Fruit fly (Drosophila melanogaster) whole organism, wandering third instar larva: ENCODE data around the gene rdx.

Experiments used
- CG32264 ChIP-seq: fragments of 200-800 bp; sonication (Bioruptor generic); optimal IDR thresholded peaks from 2 replicates; lab custom pipeline; 2016; ENCODE audit warnings: missing biosample characterization, missing genetic modification characterization
- Dfd ChIP-seq: fragments of >200 bp; optimal IDR thresholded peaks from 2 replicates; lab custom pipeline; 2017; ENCODE audit warnings: missing biosample characterization, missing genetic modification characterization
- GATAd ChIP-seq: sonication (Bioruptor generic); optimal IDR thresholded peaks from 2 replicates; lab custom pipeline; 2016; ENCODE audit warnings: missing biosample characterization, missing genetic modification characterization
- Hr83 ChIP-seq: fragments of 200-300 bp; sonication (Bioruptor generic); optimal IDR thresholded peaks from 2 replicates; lab custom pipeline; 2016; ENCODE audit warnings: missing biosample characterization, mild to moderate bottlenecking, missing genetic modification characterization, moderate library complexity; ENCODE audit not compliant: poor library complexity, severe bottlenecking
- Jra ChIP-seq: sonication (Bioruptor generic); optimal IDR thresholded peaks from 2 replicates; lab custom pipeline; 2016; ENCODE audit warnings: missing biosample characterization, missing genetic modification characterization
- Myc ChIP-seq: fragments of >200 bp; optimal IDR thresholded peaks from 2 replicates; lab custom pipeline; 2017
- N ChIP-seq: fragments of >200 bp; optimal IDR thresholded peaks from 2 replicates; lab custom pipeline; 2018; ENCODE audit warnings: missing biosample characterization, missing external identifiers, missing genetic modification characterization
- Sp1 ChIP-seq: fragments of 200-800 bp; sonication (Bioruptor generic); optimal IDR thresholded peaks from 3 replicates; lab custom pipeline; 2019; ENCODE audit warnings: missing biosample characterization, mild to moderate bottlenecking, missing genetic modification characterization, moderate library complexity
- fru ChIP-seq: fragments of 200-800 bp; sonication (Bioruptor generic); optimal IDR thresholded peaks from 3 replicates; lab custom pipeline; 2016; ENCODE audit warnings: missing biosample characterization, mild to moderate bottlenecking, missing genetic modification characterization
- pan ChIP-seq: fragments of >200 bp; optimal IDR thresholded peaks from 2 replicates; lab custom pipeline; 2017
- psq ChIP-seq: fragments of 200-800 bp; sonication (Bioruptor generic); optimal IDR thresholded peaks from 3 replicates; lab custom pipeline; 2017; ENCODE audit warnings: missing biosample characterization, mild to moderate bottlenecking, missing genetic modification characterization, moderate library complexity
- usp ChIP-seq: fragments of >200 bp; optimal IDR thresholded peaks from 2 replicates; lab custom pipeline; 2017; ENCODE audit warnings: missing biosample characterization, missing genetic modification characterization

dm6 chr3R:13964513-13964975, 67.3 kb downstream of the rdx start, which contains the start of gene Orc2:
- TF ChIP-seq N (GFP tag; lab: Kevin White, UChicago), result no peak
- peak; percentile 19 for TF ChIP-seq psq (GFP tag; lab: Kevin White, UChicago)
- no peak for TF ChIP-seq Sp1
- TF ChIP-seq fru (GFP tag; lab: Kevin White, UChicago), result no peak
- no peak for TF ChIP-seq Hr83 (GFP tag; lab: Kevin White, UChicago)
- TF ChIP-seq Jra (GFP tag; lab: Kevin White, UChicago), result no peak
- TF ChIP-seq Dfd (GFP tag; lab: Kevin White, UChicago), result no peak
- TF ChIP-seq usp (GFP tag; lab: Kevin White, UChicago), result no peak
- TF ChIP-seq CG32264 (GFP tag; lab: Kevin White, UChicago), result no peak
- no peak for TF ChIP-seq GATAd
- peak; percentile 85 for TF ChIP-seq Myc (lab: Kevin White, UChicago)
- no peak for TF ChIP-seq pan (lab: Kevin White, UChicago)
